Fruit fly (Drosophila melanogaster): Measurements from ENCODE around the gene mod.

Gene mod

dm6 chr3R:32052504-32052815 lies 600 bp downstream of the mod start:
- peak; percentile 21 for TF ChIP-seq Hr78 (GFP tag; optimal IDR thresholded peaks at IDR 0.05)
- TF ChIP-seq N (GFP tag; optimal IDR thresholded peaks at IDR 0.05), result peak; percentile 71
- TF ChIP-seq Sp1 (GFP tag; optimal IDR thresholded peaks at IDR 0.05), result no peak

dm6 chr3R:32060214-32060613 lies 8.4 kb downstream of the mod start:
- TF ChIP-seq Vsx2 (GFP tag; optimal IDR thresholded peaks at IDR 0.05; ENCODE audit: partially characterized antibody), result no peak
- TF ChIP-seq usp (GFP tag; optimal IDR thresholded peaks at IDR 0.05), result no peak
- TF ChIP-seq fru (GFP tag; optimal IDR thresholded peaks at IDR 0.05), result no peak
- TF ChIP-seq Hnf4 (GFP tag; optimal IDR thresholded peaks at IDR 0.05), result no peak
- no peak for TF ChIP-seq dsf (GFP tag; optimal IDR thresholded peaks at IDR 0.05; ENCODE audit: borderline replicate concordance)
- TF ChIP-seq GATAd (GFP tag; optimal IDR thresholded peaks at IDR 0.05), result no peak
- no peak for TF ChIP-seq Abd-B (GFP tag; optimal IDR thresholded peaks at IDR 0.05)
- TF ChIP-seq N (GFP tag; optimal IDR thresholded peaks at IDR 0.05), result no peak
- TF ChIP-seq rgr (GFP tag; optimal IDR thresholded peaks at IDR 0.05), result no peak
- no peak for TF ChIP-seq Dif (GFP tag; optimal IDR thresholded peaks at IDR 0.05; ENCODE audit: partially characterized antibody)
- no peak for TF ChIP-seq foxo (GFP tag; optimal IDR thresholded peaks at IDR 0.05)
- TF ChIP-seq lola (GFP tag; optimal IDR thresholded peaks at IDR 0.05), result no peak
- TF ChIP-seq Dfd (GFP tag; optimal IDR thresholded peaks at IDR 0.05), result no peak
- no peak for TF ChIP-seq tai (GFP tag; optimal IDR thresholded peaks at IDR 0.05)
- no peak for TF ChIP-seq Hr83 (GFP tag; optimal IDR thresholded peaks at IDR 0.05; ENCODE audit: poor library complexity, severe bottlenecking)
- TF ChIP-seq Sp1 (GFP tag; optimal IDR thresholded peaks at IDR 0.05), result no peak
- TF ChIP-seq dl (GFP tag; optimal IDR thresholded peaks at IDR 0.05; ENCODE audit: insufficient read depth in 1 of 2, partially characterized antibody in 2 of 2), result no peak
- no peak for TF ChIP-seq CG32264 (GFP tag; optimal IDR thresholded peaks at IDR 0.05)
- no peak for TF ChIP-seq psq (GFP tag; optimal IDR thresholded peaks at IDR 0.05)

- TF ChIP-seq h (GFP tag; optimal IDR thresholded peaks at IDR 0.05) (peak; percentile 46), Dif (GFP tag; optimal IDR thresholded peaks at IDR 0.05; ENCODE audit: partially characterized antibody) (no peak), sage (GFP tag; optimal IDR thresholded peaks at IDR 0.05) (no peak), OdsH (GFP tag; optimal IDR thresholded peaks at IDR 0.05) (peak; percentile 8), dmrt93B (GFP tag; optimal IDR thresholded peaks at IDR 0.05) (no peak), Abd-B (GFP tag; optimal IDR thresholded peaks at IDR 0.05) (no peak), dl (GFP tag; optimal IDR thresholded peaks at IDR 0.05; ENCODE audit: insufficient read depth in 1 of 2, partially characterized antibody in 2 of 2) (no peak), usp (GFP tag; optimal IDR thresholded peaks at IDR 0.05) (no peak), CG32264 (GFP tag; optimal IDR thresholded peaks at IDR 0.05) (no peak), rgr (GFP tag; optimal IDR thresholded peaks at IDR 0.05) (peak; percentile 25), Hr78 (GFP tag; optimal IDR thresholded peaks at IDR 0.05) (no peak), Hnf4 (GFP tag; optimal IDR thresholded peaks at IDR 0.05) (peak; percentile 61), brk (GFP tag; optimal IDR thresholded peaks at IDR 0.05) (peak; percentile 88), woc (GFP tag; optimal IDR thresholded peaks at IDR 0.05) (peak; percentile 16), lola (GFP tag; optimal IDR thresholded peaks at IDR 0.05) (no peak), jim (GFP tag; optimal IDR thresholded peaks at IDR 0.05) (no peak), fru (GFP tag; optimal IDR thresholded peaks at IDR 0.05) (peak; percentile 21), dsf (GFP tag; optimal IDR thresholded peaks at IDR 0.05; ENCODE audit: borderline replicate concordance) (no peak), sv (GFP tag; optimal IDR thresholded peaks at IDR 0.05) (no peak), foxo (GFP tag; optimal IDR thresholded peaks at IDR 0.05) (peak in 1 of 2 experiments; percentile 35), Sp1 (GFP tag; optimal IDR thresholded peaks at IDR 0.05) (peak; percentile 68), CG9705 (GFP tag; optimal IDR thresholded peaks at IDR 0.05) (no peak), HLH106 (tag; optimal IDR thresholded peaks at IDR 0.05) (no peak), br (GFP tag; optimal IDR thresholded peaks at IDR 0.05) (no peak), Hr83 (GFP tag; optimal IDR thresholded peaks at IDR 0.05; ENCODE audit: poor library complexity, severe bottlenecking) (peak; percentile 10), Dfd (GFP tag; optimal IDR thresholded peaks at IDR 0.05) (no peak), Vsx2 (GFP tag; optimal IDR thresholded peaks at IDR 0.05; ENCODE audit: partially characterized antibody) (no peak), ey (GFP tag; optimal IDR thresholded peaks at IDR 0.05) (no peak), Myc (optimal IDR thresholded peaks at IDR 0.05) (no peak), CrebA (GFP tag; optimal IDR thresholded peaks at IDR 0.05; ENCODE audit: borderline replicate concordance) (peak; percentile 76), Jra (GFP tag; optimal IDR thresholded peaks at IDR 0.05) (peak; percentile 48), N (GFP tag; optimal IDR thresholded peaks at IDR 0.05) (no peak), GATAd (GFP tag; optimal IDR thresholded peaks at IDR 0.05) (no peak), psq (GFP tag; optimal IDR thresholded peaks at IDR 0.05) (peak; percentile 86), Mio (GFP tag; optimal IDR thresholded peaks at IDR 0.05) (no peak), pan (optimal IDR thresholded peaks at IDR 0.05) (no peak), tai (GFP tag; optimal IDR thresholded peaks at IDR 0.05) (peak; percentile 53), Rel (GFP tag; optimal IDR thresholded peaks at IDR 0.05) (peak; percentile 26), Rel (tag; optimal IDR thresholded peaks at IDR 0.05) (peak; percentile 46)
Measured at dm6 chr3R:32068110-32068685, 16.3 kb downstream of the mod start, which contains the start of gene Map205. TSS of gene Map205 (minus strand) at chr3R:32068441.
